Fruit fly (Drosophila melanogaster): ENCODE results near the gene CG17078.
A peak's percentile ranks its signal among the peaks of the same experiment; 100 is the strongest.

Gene CG17078

dm6 chr2L:285596-286023 lies 7.6 kb upstream of the CG17078 start (continued):
- TF ChIP-seq Jarid2 (GFP tag; optimal IDR thresholded peaks at IDR 0.05): peak; percentile 92
- TF ChIP-seq GATAe (GFP tag; conservative IDR thresholded peaks at IDR 0.05): no peak
- peak; percentile 59 for TF ChIP-seq gro (GFP tag; optimal IDR thresholded peaks at IDR 0.05)
- peak; percentile 52 for TF ChIP-seq cwo (GFP tag; optimal IDR thresholded peaks at IDR 0.05)
- TF ChIP-seq Tbp (GFP tag; optimal IDR thresholded peaks at IDR 0.05): no peak
- no peak for TF ChIP-seq Oaz (GFP tag; IDR thresholded peaks at IDR 0.05)
- no peak for TF ChIP-seq crc (GFP tag; optimal IDR thresholded peaks at IDR 0.05)
- TF ChIP-seq CG6854 (GFP tag; optimal IDR thresholded peaks at IDR 0.05): peak; percentile 55
- peak; percentile 63 for TF ChIP-seq CG17829 (tag; optimal IDR thresholded peaks at IDR 0.05)
- 0 out of 3 replicates have a peak, but pooled peaks have one; percentile 68 for TF ChIP-seq CG11456 (GFP tag; IDR thresholded peaks at IDR 0.05)
- TF ChIP-seq salm (tag; optimal IDR thresholded peaks at IDR 0.05): no peak
- no peak for TF ChIP-seq CG4404 (GFP tag; IDR thresholded peaks at IDR 0.05)
- TF ChIP-seq Hsf (GFP tag; optimal IDR thresholded peaks at IDR 0.05): peak; percentile 28
- peak; percentile 31; the same call in 1 of the 3 replicates for TF ChIP-seq sr (GFP tag; IDR thresholded peaks at IDR 0.05)
- peak; percentile 70 for TF ChIP-seq Deaf1 (tag; optimal IDR thresholded peaks at IDR 0.05)
- peak; percentile 54 for TF ChIP-seq Sry-δ (GFP tag; optimal IDR thresholded peaks at IDR 0.05)
- TF ChIP-seq CG13894 (tag; optimal IDR thresholded peaks at IDR 0.05): peak; percentile 84
- TF ChIP-seq CG32772 (GFP tag; IDR thresholded peaks at IDR 0.05): no peak
- no peak; the same call in 2 of the 3 replicates for TF ChIP-seq so (GFP tag; IDR thresholded peaks at IDR 0.05)
- TF ChIP-seq CG11723 (GFP tag; optimal IDR thresholded peaks at IDR 0.05): no peak
- TF ChIP-seq ssp (GFP tag; IDR thresholded peaks at IDR 0.05): peak; percentile 36; the same call in 1 of the 2 replicates
- TF ChIP-seq zen2 (GFP tag; IDR thresholded peaks at IDR 0.05; ENCODE audit: partially characterized antibody): 0 out of 3 replicates have a peak, but pooled peaks have one; percentile 44
- TF ChIP-seq CG33557 (GFP tag; optimal IDR thresholded peaks at IDR 0.05): no peak
- TF ChIP-seq pho (GFP tag; optimal IDR thresholded peaks at IDR 0.05): peak; percentile 22
- TF ChIP-seq Elba2 (GFP tag; optimal IDR thresholded peaks at IDR 0.05): no peak
- peak; percentile 60; the same call in 2 of the 3 replicates for TF ChIP-seq zfh1 (GFP tag; IDR thresholded peaks at IDR 0.05)
- TF ChIP-seq ash1 (GFP tag; optimal IDR thresholded peaks at IDR 0.05): no peak
- TF ChIP-seq CG8765 (GFP tag; IDR thresholded peaks at IDR 0.05): no peak
- TF ChIP-seq H15 (GFP tag; IDR thresholded peaks at IDR 0.05): no peak
- TF ChIP-seq br (optimal IDR thresholded peaks at IDR 0.05): no peak
- TF ChIP-seq CG9609 (GFP tag; optimal IDR thresholded peaks at IDR 0.05): no peak
- TF ChIP-seq CG12155 (GFP tag; optimal IDR thresholded peaks at IDR 0.05): peak; percentile 34
- TF ChIP-seq lilli (GFP tag; optimal IDR thresholded peaks at IDR 0.05): peak; percentile 70
- TF ChIP-seq Ets97D (GFP tag; optimal IDR thresholded peaks at IDR 0.05): peak; percentile 76
- TF ChIP-seq Kr (GFP tag; optimal IDR thresholded peaks at IDR 0.05): no peak
- peak; percentile 34 for TF ChIP-seq CG16863 (GFP tag; optimal IDR thresholded peaks at IDR 0.05)
- TF ChIP-seq Adf1 (GFP tag; IDR thresholded peaks at IDR 0.05): no peak; the same call in 1 of the 2 replicates
- peak; percentile 70 for TF ChIP-seq CG11504 (tag; optimal IDR thresholded peaks at IDR 0.05)
- TF ChIP-seq Dek (tag; optimal IDR thresholded peaks at IDR 0.05): peak; percentile 63
- TF ChIP-seq dimm (GFP tag; IDR thresholded peaks at IDR 0.05): no peak
- no peak for TF ChIP-seq CG14860 (GFP tag; IDR thresholded peaks at IDR 0.05; ENCODE audit: partially characterized antibody)
- TF ChIP-seq tup (GFP tag; optimal IDR thresholded peaks at IDR 0.05): no peak
- TF ChIP-seq fd102C (GFP tag; optimal IDR thresholded peaks at IDR 0.05): no peak
- peak; percentile 9 for TF ChIP-seq ab (GFP tag; optimal IDR thresholded peaks at IDR 0.05)
- peak; percentile 45 for TF ChIP-seq CG2712 (tag; optimal IDR thresholded peaks at IDR 0.05)
- TF ChIP-seq CG10274 (GFP tag; optimal IDR thresholded peaks at IDR 0.05): no peak
- TF ChIP-seq stc (GFP tag; IDR thresholded peaks at IDR 0.05): 0 out of 2 replicates have a peak, but pooled peaks have one; percentile 64
- TF ChIP-seq oc (tag; optimal IDR thresholded peaks at IDR 0.05): peak; percentile 1
- TF ChIP-seq h (optimal IDR thresholded peaks at IDR 0.05): no peak
- TF ChIP-seq Ptx1 (GFP tag; IDR thresholded peaks at IDR 0.05): peak; percentile 45; the same call in 1 of the 2 replicates
- TF ChIP-seq CG9215 (GFP tag; IDR thresholded peaks at IDR 0.05): no peak
- no peak for TF ChIP-seq cad (GFP tag; optimal IDR thresholded peaks at IDR 0.05)
